Worm (Caenorhabditis elegans) whole organism, L2 larva: ENCODE measurements around the gene pqn-18.

ENCODE experiments used
- F13H6.1 ChIP-seq: sonication (generic microtip); optimal IDR thresholded peaks from 2 replicates; lab custom pipeline; 2016; ENCODE audit warnings: missing genetic modification characterization, missing compliant biosample characterization
- R02D3.7 ChIP-seq: fragments of 150-350 bp; optimal IDR thresholded peaks from 2 replicates; lab custom pipeline; 2014; ENCODE audit warnings: missing biosample characterization, missing genetic modification characterization
- Y55F3AM.14 ChIP-seq: fragments of 200-800 bp; sonication (Bioruptor generic); optimal IDR thresholded peaks from 2 replicates; lab custom pipeline; 2018; ENCODE audit warnings: mild to moderate bottlenecking, missing genetic modification characterization, missing compliant biosample characterization
- ZK546.5 ChIP-seq: sonication (generic microtip); optimal IDR thresholded peaks from 2 replicates; lab custom pipeline; 2017; ENCODE audit warnings: missing biosample characterization, missing genetic modification characterization
- alr-1 ChIP-seq: fragments of 150-350 bp; optimal IDR thresholded peaks from 2 replicates; lab custom pipeline; 2014; ENCODE audit warnings: missing biosample characterization, missing genetic modification characterization
- aly-2 ChIP-seq: fragments of 150-350 bp; optimal IDR thresholded peaks from 2 replicates; lab custom pipeline; 2014; ENCODE audit warnings: missing biosample characterization, missing genetic modification characterization
- blmp-1 ChIP-seq: sonication (generic microtip); optimal IDR thresholded peaks from 2 replicates; lab custom pipeline; 2017; ENCODE audit warnings: missing genetic modification characterization, mild to moderate bottlenecking, missing compliant biosample characterization, antibody characterized with exemption, moderate library complexity; ENCODE audit not compliant: insufficient read depth
- ceh-16 ChIP-seq: fragments of 150-350 bp; optimal IDR thresholded peaks from 2 replicates; lab custom pipeline; 2014; ENCODE audit warnings: missing biosample characterization, missing genetic modification characterization
- ceh-82 ChIP-seq: fragments of 150-350 bp; optimal IDR thresholded peaks from 2 replicates; lab custom pipeline; 2014; ENCODE audit warnings: missing biosample characterization, missing genetic modification characterization
- crh-2 ChIP-seq: sonication (generic microtip); optimal IDR thresholded peaks from 2 replicates; lab custom pipeline; 2017; ENCODE audit warnings: missing biosample characterization, missing genetic modification characterization
- dmd-4 ChIP-seq: sonication (generic microtip); optimal IDR thresholded peaks from 2 replicates; lab custom pipeline; 2017; ENCODE audit warnings: missing biosample characterization, missing genetic modification characterization
- egl-27 ChIP-seq: sonication (generic microtip); optimal IDR thresholded peaks from 3 replicates; lab custom pipeline; 2017; ENCODE audit warnings: missing biosample characterization, missing genetic modification reagents, missing genetic modification characterization
- elt-1 ChIP-seq: fragments of 150-350 bp; optimal IDR thresholded peaks from 2 replicates; lab custom pipeline; 2014; ENCODE audit warnings: missing biosample characterization, missing genetic modification characterization
- fos-1 ChIP-seq: fragments of 150-350 bp; optimal IDR thresholded peaks from 2 replicates; lab custom pipeline; 2014; ENCODE audit warnings: missing biosample characterization, missing genetic modification characterization
- gmeb-1 ChIP-seq: fragments of 150-350 bp; optimal IDR thresholded peaks from 2 replicates; lab custom pipeline; 2014; ENCODE audit warnings: missing biosample characterization, missing genetic modification characterization
- lin-13 ChIP-seq: fragments of 150-350 bp; optimal IDR thresholded peaks from 2 replicates; lab custom pipeline; 2014; ENCODE audit warnings: missing biosample characterization, missing genetic modification reagents, missing genetic modification characterization
- lin-39 ChIP-seq: fragments of 150-350 bp; optimal IDR thresholded peaks from 2 replicates; lab custom pipeline; 2014; ENCODE audit warnings: missing biosample characterization, missing genetic modification reagents, missing genetic modification characterization
- lsy-2 ChIP-seq, 2 experiments: fragments of 150-350 bp in 1 of 2; sonication (generic microtip) in 1 of 2; optimal IDR thresholded peaks; 2 replicates each; lab custom pipeline; 2014 to 2017; ENCODE audit warnings: missing biosample characterization in 2 of 2, missing genetic modification characterization in 2 of 2
- mab-5 ChIP-seq: fragments of 150-350 bp; optimal IDR thresholded peaks from 2 replicates; lab custom pipeline; 2014; ENCODE audit warnings: missing biosample characterization, missing genetic modification characterization
- mdl-1 ChIP-seq, 2 experiments: fragments of 150-350 bp in 1 of 2; sonication (generic microtip) in 1 of 2; optimal IDR thresholded peaks; 2 replicates each; lab custom pipeline; 2017; ENCODE audit warnings: missing biosample characterization in 2 of 2, missing genetic modification characterization in 2 of 2
- nhr-10 ChIP-seq: sonication (generic microtip); optimal IDR thresholded peaks from 2 replicates; lab custom pipeline; 2017; ENCODE audit warnings: missing biosample characterization, missing genetic modification characterization
- nhr-11 ChIP-seq: fragments of 150-350 bp; optimal IDR thresholded peaks from 2 replicates; lab custom pipeline; 2014; ENCODE audit warnings: missing biosample characterization, missing genetic modification characterization
- nhr-12 ChIP-seq: fragments of 150-350 bp; optimal IDR thresholded peaks from 2 replicates; lab custom pipeline; 2014; ENCODE audit warnings: missing biosample characterization, missing genetic modification characterization
- nhr-129 ChIP-seq: fragments of 150-350 bp; optimal IDR thresholded peaks from 2 replicates; lab custom pipeline; 2014; ENCODE audit warnings: missing biosample characterization, missing genetic modification characterization
- nhr-21 ChIP-seq: fragments of 150-350 bp; optimal IDR thresholded peaks from 2 replicates; lab custom pipeline; 2014; ENCODE audit warnings: missing biosample characterization, missing genetic modification characterization
- nhr-237 ChIP-seq: fragments of 150-350 bp; optimal IDR thresholded peaks from 2 replicates; lab custom pipeline; 2014; ENCODE audit warnings: missing biosample characterization, missing genetic modification characterization
- nhr-25 ChIP-seq: fragments of 150-350 bp; sonication (generic microtip); optimal IDR thresholded peaks from 3 replicates; lab custom pipeline; 2014; ENCODE audit warnings: missing biosample characterization, missing genetic modification characterization
- nhr-77 ChIP-seq: fragments of 150-350 bp; optimal IDR thresholded peaks from 2 replicates; lab custom pipeline; 2014; ENCODE audit warnings: missing biosample characterization, missing genetic modification characterization
- skn-1 ChIP-seq: sonication (generic microtip); optimal IDR thresholded peaks from 2 replicates; lab custom pipeline; 2017; ENCODE audit warnings: missing biosample characterization, missing genetic modification characterization
- sma-3 ChIP-seq: sonication (generic microtip); optimal IDR thresholded peaks from 2 replicates; lab custom pipeline; 2016; ENCODE audit warnings: missing genetic modification reagents, missing genetic modification characterization, missing compliant biosample characterization
- sma-9 ChIP-seq, 2 experiments: fragments of 150-350 bp in 1 of 2; sonication (generic microtip) in 1 of 2; optimal IDR thresholded peaks; 2 replicates each; lab custom pipeline; 2014 to 2016; ENCODE audit warnings: missing genetic modification characterization in 2 of 2, mild to moderate bottlenecking in 1 of 2, missing biosample characterization in 1 of 2, missing compliant biosample characterization in 1 of 2, missing genetic modification reagents in 1 of 2, moderate library complexity in 1 of 2
- unc-39 ChIP-seq: fragments of 150-350 bp; optimal IDR thresholded peaks from 2 replicates; lab custom pipeline; 2014; ENCODE audit warnings: missing biosample characterization, missing genetic modification characterization
- unc-55 ChIP-seq: fragments of 150-350 bp; sonication (generic microtip); optimal IDR thresholded peaks from 3 replicates; lab custom pipeline; 2014; ENCODE audit warnings: missing biosample characterization, missing genetic modification reagents, missing genetic modification characterization
- zag-1 ChIP-seq: fragments of 150-350 bp; optimal IDR thresholded peaks from 2 replicates; lab custom pipeline; 2014; ENCODE audit warnings: missing biosample characterization, missing genetic modification characterization
- ztf-1 ChIP-seq: fragments of 200-800 bp; sonication (Bioruptor generic); conservative IDR thresholded peaks from 2 replicates; pipeline ENCODE4 v1.3.6; 2022; ENCODE audit warnings: missing genetic modification characterization, missing compliant biosample characterization
- ztf-11 ChIP-seq: sonication (generic microtip); optimal IDR thresholded peaks from 2 replicates; lab custom pipeline; 2017; ENCODE audit warnings: missing biosample characterization, missing genetic modification characterization

The pqn-18 gene

ce11 chrX:12937521-12937920 lies 29.9 kb downstream of the pqn-18 start:
- TF ChIP-seq nhr-21 (tag; lab: Kevin White, UChicago): no peak

ce11 chrX:12940811-12941210 lies 33.2 kb downstream of the pqn-18 start, which contains the start of gene gmap-3:
TSS of gene gmap-3 (minus strand) at chrX:12940958.
- TF ChIP-seq nhr-12 (tag; lab: Kevin White, UChicago) (no peak), lsy-2 (tag; optimal IDR thresholded peaks at IDR 0.05; lab: Kevin White, UChicago) (no peak), lin-39 (no peak), unc-39 (tag; lab: Kevin White, UChicago) (no peak), nhr-129 (tag; lab: Kevin White, UChicago) (no peak), ztf-1 (no peak), nhr-25 (tag; lab: Kevin White, UChicago) (peak; percentile 54), ceh-16 (tag; lab: Kevin White, UChicago) (no peak), ztf-11 (no peak), ZK546.5 (tag; lab: Kevin White, UChicago) (no peak), mab-5 (no peak), blmp-1 (tag; lab: Kevin White, UChicago) (peak; percentile 85), egl-27 (no peak), unc-55 (no peak), F13H6.1 (tag; lab: Kevin White, UChicago) (no peak), alr-1 (tag; lab: Kevin White, UChicago) (no peak), crh-2 (no peak), lin-13 (GFP tag; lab: Kevin White, UChicago) (no peak)
- TF ChIP-seq, all 48 proteins: peak for 2

- TF ChIP-seq crh-2: no peak
- TF ChIP-seq dmd-4: no peak
- TF ChIP-seq ceh-16 (tag; lab: Kevin White, UChicago): no peak
- TF ChIP-seq fos-1 (tag; lab: Kevin White, UChicago): peak; percentile 16
- peak; percentile 15 for TF ChIP-seq sma-3 (GFP tag; lab: Kevin White, UChicago)
- no peak for TF ChIP-seq gmeb-1 (tag; lab: Kevin White, UChicago)
- no peak for TF ChIP-seq skn-1 (tag; lab: Kevin White, UChicago)
Measured at ce11 chrX:12942296-12942695, 34.7 kb downstream of the pqn-18 start.

ce11 chrX:12943166-12943565 lies 35.5 kb downstream of the pqn-18 start, which contains the start of gene gmap-2:
TSS of gene gmap-2 (minus strand) at chrX:12943266.
- no peak for TF ChIP-seq dmd-4
- no peak for TF ChIP-seq ztf-11
- TF ChIP-seq aly-2 (tag; lab: Kevin White, UChicago): no peak
- TF ChIP-seq nhr-237 (tag; lab: Kevin White, UChicago): no peak
- no peak for TF ChIP-seq ceh-82 (tag; lab: Kevin White, UChicago)
- no peak for TF ChIP-seq alr-1 (tag; lab: Kevin White, UChicago)
- TF ChIP-seq nhr-25 (tag; lab: Kevin White, UChicago): no peak
- TF ChIP-seq R02D3.7: no peak
- TF ChIP-seq mab-5: no peak
- no peak for TF ChIP-seq mdl-1 (tag; optimal IDR thresholded peaks at IDR 0.05; lab: Kevin White, UChicago)
- TF ChIP-seq, all 48 proteins: peak for 0

ce11 chrX:12944661-12945060 lies 37.0 kb downstream of the pqn-18 start:
- TF ChIP-seq nhr-129 (tag; lab: Kevin White, UChicago) (no peak), nhr-12 (tag; lab: Kevin White, UChicago) (no peak), nhr-10 (tag; lab: Kevin White, UChicago) (no peak), Y55F3AM.14 (GFP tag; lab: Kevin White, UChicago) (no peak), ZK546.5 (tag; lab: Kevin White, UChicago) (no peak), gmeb-1 (tag; lab: Kevin White, UChicago) (no peak), skn-1 (tag; lab: Kevin White, UChicago) (no peak), lin-39 (no peak), nhr-237 (tag; lab: Kevin White, UChicago) (no peak)

ce11 chrX:12946533-12946932 lies 38.9 kb downstream of the pqn-18 start, which contains the start of gene C05E7.3:
TSS of gene C05E7.3 (minus strand) at chrX:12946633.
- TF ChIP-seq egl-27 (no peak), gmeb-1 (tag; lab: Kevin White, UChicago) (no peak), lin-13 (GFP tag; lab: Kevin White, UChicago) (no peak), nhr-21 (tag; lab: Kevin White, UChicago) (no peak), fos-1 (tag; lab: Kevin White, UChicago) (no peak), sma-9 (GFP tag; optimal IDR thresholded peaks at IDR 0.05; lab: Kevin White, UChicago) (no peak), sma-9 (tag; optimal IDR thresholded peaks at IDR 0.05; lab: Kevin White, UChicago) (no peak), unc-55 (no peak), nhr-77 (no peak), F13H6.1 (tag; lab: Kevin White, UChicago) (no peak), nhr-11 (tag; lab: Kevin White, UChicago) (no peak), ztf-1 (no peak), elt-1 (tag; lab: Kevin White, UChicago) (no peak), unc-39 (tag; lab: Kevin White, UChicago) (no peak), nhr-10 (tag; lab: Kevin White, UChicago) (no peak), dmd-4 (no peak), zag-1 (tag; lab: Kevin White, UChicago) (no peak), R02D3.7 (no peak)
